Fruit fly (Drosophila melanogaster) whole organism, embryonic: ENCODE results near the gene CG33090.

Source experiments
- B-H2 ChIP-seq: fragments of 200-800 bp; sonication (Bioruptor generic); optimal IDR thresholded peaks from 2 replicates; lab custom pipeline; 2018; ENCODE audit warnings: missing biosample characterization, mild to moderate bottlenecking, missing genetic modification characterization
- Bdp1 ChIP-seq: fragments of 200-800 bp; sonication (Bioruptor generic); optimal IDR thresholded peaks from 3 replicates; lab custom pipeline; 2016; ENCODE audit warnings: missing biosample characterization, missing genetic modification characterization
- CG10209 ChIP-seq: fragments of 200-800 bp; sonication (Bioruptor generic); optimal IDR thresholded peaks from 3 replicates; lab custom pipeline; 2017; ENCODE audit warnings: missing biosample characterization, mild to moderate bottlenecking, missing genetic modification characterization, missing genetic modification reagents
- CG10274 ChIP-seq: fragments of 200-800 bp; sonication (Bioruptor generic); optimal IDR thresholded peaks from 3 replicates; lab custom pipeline; 2017; ENCODE audit warnings: missing biosample characterization, mild to moderate bottlenecking, missing genetic modification characterization
- CG11247 ChIP-seq: fragments of 200-800 bp; sonication (Bioruptor generic); IDR thresholded peaks from 2 replicates; pipeline ENCODE4 v1.3.6; 2022; ENCODE audit warnings: missing biosample characterization, missing genetic modification characterization
- CG11398 ChIP-seq: fragments of 200-800 bp; sonication (Bioruptor generic); optimal IDR thresholded peaks from 2 replicates; lab custom pipeline; 2016; ENCODE audit warnings: missing biosample characterization, missing genetic modification characterization
- CG12071 ChIP-seq: fragments of 200-800 bp; sonication (Bioruptor generic); optimal IDR thresholded peaks from 3 replicates; lab custom pipeline; 2018; ENCODE audit warnings: missing biosample characterization, mild to moderate bottlenecking, missing genetic modification characterization
- CG12155 ChIP-seq: fragments of 200-800 bp; sonication (Bioruptor generic); optimal IDR thresholded peaks from 3 replicates; lab custom pipeline; 2016; ENCODE audit warnings: missing biosample characterization, missing genetic modification characterization
- CG13296 ChIP-seq: fragments of 200-800 bp; sonication (Bioruptor generic); optimal IDR thresholded peaks from 3 replicates; lab custom pipeline; 2018; ENCODE audit warnings: missing biosample characterization, mild to moderate bottlenecking, missing genetic modification characterization
- CG15269 ChIP-seq: fragments of 200-800 bp; sonication (Bioruptor generic); optimal IDR thresholded peaks from 2 replicates; lab custom pipeline; 2018; ENCODE audit warnings: missing biosample characterization, mild to moderate bottlenecking, missing genetic modification characterization, moderate library complexity
- CG1792 ChIP-seq: fragments of 200-800 bp; sonication (Bioruptor generic); optimal IDR thresholded peaks from 2 replicates; lab custom pipeline; 2016; ENCODE audit warnings: missing biosample characterization, missing genetic modification characterization
- CG2129 ChIP-seq: fragments of 200-800 bp; sonication (Bioruptor generic); IDR thresholded peaks from 2 replicates; pipeline ENCODE4 v1.3.6; 2022; ENCODE audit warnings: missing biosample characterization, missing genetic modification characterization; ENCODE audit not compliant: partially characterized antibody
- CG2202 ChIP-seq: fragments of 200-800 bp; sonication (Bioruptor generic); optimal IDR thresholded peaks from 2 replicates; lab custom pipeline; 2018; ENCODE audit warnings: missing biosample characterization, mild to moderate bottlenecking, missing genetic modification characterization
- CG2712 ChIP-seq: fragments of 200-800 bp; optimal IDR thresholded peaks from 3 replicates; lab custom pipeline; 2019; ENCODE audit warnings: missing biosample characterization, mild to moderate bottlenecking, missing genetic modification characterization, moderate library complexity
- CG32767 ChIP-seq: fragments of 200-800 bp; sonication (Bioruptor generic); IDR thresholded peaks from 2 replicates; pipeline ENCODE4 v1.3.6; 2022; ENCODE audit warnings: missing biosample characterization, missing genetic modification characterization
- CG3847 ChIP-seq: fragments of 200-800 bp; sonication (Bioruptor generic); IDR thresholded peaks from 2 replicates; pipeline ENCODE4 v1.3.6; 2022; ENCODE audit warnings: missing biosample characterization, missing genetic modification characterization
- CG8924 ChIP-seq: fragments of 200-800 bp; optimal IDR thresholded peaks from 3 replicates; lab custom pipeline; 2019; ENCODE audit warnings: missing biosample characterization, mild to moderate bottlenecking, missing genetic modification characterization, moderate library complexity
- CkIIα-i1 ChIP-seq: fragments of 200-800 bp; sonication (Bioruptor generic); IDR thresholded peaks from 2 replicates; pipeline ENCODE4 v1.3.6; 2022; ENCODE audit warnings: missing biosample characterization, missing genetic modification characterization
- D ChIP-seq, 2 experiments: fragments of 200-800 bp in 1 of 2; fragments of >200 bp in 1 of 2; sonication (Bioruptor generic) in 1 of 2; optimal IDR thresholded peaks; 2 replicates in 1 of 2; 3 replicates in 1 of 2; lab custom pipeline; 2017; ENCODE audit warnings: mild to moderate bottlenecking in 1 of 2, missing biosample characterization in 1 of 2, missing genetic modification characterization in 1 of 2, missing genetic modification reagents in 1 of 2
- Dfd ChIP-seq, 2 experiments: fragments of >200 bp; optimal IDR thresholded peaks; 2 replicates each; lab custom pipeline; 2017; ENCODE audit warnings: missing biosample characterization in 2 of 2, missing genetic modification characterization in 2 of 2
- Dip3 ChIP-seq: fragments of 200-800 bp; sonication (Bioruptor generic); optimal IDR thresholded peaks from 3 replicates; lab custom pipeline; 2016; ENCODE audit warnings: missing biosample characterization, missing genetic modification characterization
- Doc2 ChIP-seq: fragments of 200-800 bp; sonication (Bioruptor generic); IDR thresholded peaks from 2 replicates; pipeline ENCODE4 v1.3.6; 2022; ENCODE audit warnings: missing biosample characterization, missing genetic modification characterization
- Dp ChIP-seq: fragments of 200-800 bp; sonication (Bioruptor generic); optimal IDR thresholded peaks from 2 replicates; lab custom pipeline; 2018; ENCODE audit warnings: missing biosample characterization, mild to moderate bottlenecking, missing genetic modification characterization, moderate library complexity
- E2f2 ChIP-seq: fragments of 200-800 bp; sonication (Bioruptor generic); IDR thresholded peaks from 2 replicates; pipeline ENCODE4 v1.3.6; 2022; ENCODE audit warnings: missing biosample characterization, missing genetic modification characterization
- H2.0 ChIP-seq: fragments of 200-800 bp; sonication (Bioruptor generic); IDR thresholded peaks from 2 replicates; pipeline ENCODE4 v1.3.6; 2022; ENCODE audit warnings: missing biosample characterization, missing genetic modification characterization
- HHEX ChIP-seq: fragments of 200-800 bp; sonication (Bioruptor generic); optimal IDR thresholded peaks from 3 replicates; lab custom pipeline; 2017; ENCODE audit warnings: missing biosample characterization, mild to moderate bottlenecking, missing genetic modification characterization, missing genetic modification reagents
- HLHmδ ChIP-seq: fragments of 200-800 bp; sonication (Bioruptor generic); optimal IDR thresholded peaks from 2 replicates; lab custom pipeline; 2018; ENCODE audit warnings: missing biosample characterization, mild to moderate bottlenecking, missing genetic modification characterization, moderate library complexity
- Hey ChIP-seq: fragments of 200-800 bp; sonication (Bioruptor generic); optimal IDR thresholded peaks from 3 replicates; lab custom pipeline; 2018; ENCODE audit warnings: missing biosample characterization, mild to moderate bottlenecking, missing genetic modification characterization
- Hr3 ChIP-seq: fragments of 200-800 bp; sonication (Bioruptor generic); optimal IDR thresholded peaks from 3 replicates; lab custom pipeline; 2016; ENCODE audit warnings: missing biosample characterization, missing genetic modification characterization
- Lim3 ChIP-seq: fragments of 200-800 bp; sonication (Bioruptor generic); IDR thresholded peaks from 2 replicates; pipeline ENCODE4 v1.3.6; 2022; ENCODE audit warnings: missing biosample characterization, missing genetic modification characterization
- Oli ChIP-seq: fragments of 200-800 bp; sonication (Bioruptor generic); optimal IDR thresholded peaks from 2 replicates; lab custom pipeline; 2018; ENCODE audit warnings: missing biosample characterization, mild to moderate bottlenecking, missing genetic modification characterization, moderate library complexity
- Sox102F ChIP-seq: fragments of 200-800 bp; sonication (Bioruptor generic); optimal IDR thresholded peaks from 2 replicates; lab custom pipeline; 2018; ENCODE audit warnings: missing biosample characterization, mild to moderate bottlenecking, missing genetic modification characterization, moderate library complexity
- Spps ChIP-seq: fragments of 200-800 bp; sonication (Bioruptor generic); optimal IDR thresholded peaks from 2 replicates; lab custom pipeline; 2018; ENCODE audit warnings: missing biosample characterization, mild to moderate bottlenecking, missing genetic modification characterization
- Taf1 ChIP-seq: fragments of 200-800 bp; sonication (Bioruptor generic); IDR thresholded peaks from 2 replicates; pipeline ENCODE4 v1.3.6; 2022; ENCODE audit warnings: missing biosample characterization, missing genetic modification characterization
- ap ChIP-seq: fragments of 200-800 bp; sonication (Bioruptor generic); IDR thresholded peaks from 2 replicates; pipeline ENCODE4 v1.3.6; 2022; ENCODE audit warnings: missing biosample characterization, missing genetic modification characterization
- az2 ChIP-seq: fragments of 200-800 bp; sonication (Bioruptor generic); optimal IDR thresholded peaks from 3 replicates; lab custom pipeline; 2016; ENCODE audit warnings: missing biosample characterization, missing genetic modification characterization
- cwo ChIP-seq: fragments of 200-800 bp; sonication (Bioruptor generic); optimal IDR thresholded peaks from 3 replicates; lab custom pipeline; 2017; ENCODE audit warnings: missing biosample characterization, missing genetic modification characterization, mild to moderate bottlenecking, moderate library complexity, missing genetic modification reagents
- dati ChIP-seq: fragments of 200-800 bp; sonication (Bioruptor generic); IDR thresholded peaks from 2 replicates; pipeline ENCODE4 v1.3.6; 2022; ENCODE audit warnings: missing biosample characterization, missing genetic modification characterization
- dimm ChIP-seq: fragments of 200-800 bp; sonication (Bioruptor generic); IDR thresholded peaks from 2 replicates; pipeline ENCODE4 v1.3.6; 2022; ENCODE audit warnings: missing biosample characterization, missing genetic modification characterization
- ems ChIP-seq: fragments of 200-800 bp; sonication (Bioruptor generic); optimal IDR thresholded peaks from 3 replicates; lab custom pipeline; 2016; ENCODE audit warnings: missing biosample characterization, missing genetic modification characterization
- gt ChIP-seq: fragments of 200-800 bp; sonication (Bioruptor generic); IDR thresholded peaks from 2 replicates; pipeline ENCODE4 v1.3.6; 2022; ENCODE audit warnings: missing biosample characterization, missing genetic modification characterization
- hbn ChIP-seq: fragments of 200-800 bp; sonication (Bioruptor generic); IDR thresholded peaks from 2 replicates; pipeline ENCODE4 v1.3.6; 2022; ENCODE audit warnings: missing biosample characterization, missing genetic modification characterization; ENCODE audit not compliant: partially characterized antibody
- jigr1 ChIP-seq: fragments of 200-800 bp; sonication (Bioruptor generic); IDR thresholded peaks from 3 replicates; pipeline ENCODE4 v1.3.6; 2022; ENCODE audit warnings: missing biosample characterization, missing genetic modification characterization
- jing ChIP-seq: fragments of 200-800 bp; sonication (Bioruptor generic); optimal IDR thresholded peaks from 2 replicates; lab custom pipeline; 2018; ENCODE audit warnings: missing biosample characterization, mild to moderate bottlenecking, missing genetic modification characterization
- oc ChIP-seq: fragments of 200-800 bp; sonication (Bioruptor generic); optimal IDR thresholded peaks from 2 replicates; lab custom pipeline; 2018; ENCODE audit warnings: missing biosample characterization, mild to moderate bottlenecking, missing genetic modification characterization, moderate library complexity
- slp2 ChIP-seq: fragments of 200-800 bp; sonication (Bioruptor generic); optimal IDR thresholded peaks from 2 replicates; lab custom pipeline; 2016; ENCODE audit warnings: missing biosample characterization, missing genetic modification characterization
- stc ChIP-seq: fragments of 200-800 bp; sonication (Bioruptor generic); IDR thresholded peaks from 2 replicates; pipeline ENCODE4 v1.3.6; 2022; ENCODE audit warnings: missing biosample characterization, missing genetic modification characterization
- tap ChIP-seq: fragments of 200-800 bp; optimal IDR thresholded peaks from 3 replicates; lab custom pipeline; 2019; ENCODE audit warnings: missing biosample characterization, mild to moderate bottlenecking, missing genetic modification characterization, moderate library complexity
- zfh2 ChIP-seq: fragments of 200-800 bp; sonication (Bioruptor generic); optimal IDR thresholded peaks from 2 replicates; lab custom pipeline; 2016; ENCODE audit warnings: missing biosample characterization, missing genetic modification characterization

CG33090 gene

dm6 chr2L:14376484-14377254, 42.7 kb downstream of the CG33090 start:
- TF ChIP-seq Dfd (GFP tag; optimal IDR thresholded peaks at IDR 0.05; lab: Kevin White, UChicago): no peak
- no peak; the same call in 1 of the 2 replicates for TF ChIP-seq Taf1 (GFP tag; lab: Robert Waterston, UW)
- TF ChIP-seq CG10209 (GFP tag; lab: Kevin White, UChicago): peak; percentile 45
- TF ChIP-seq CG1792 (GFP tag; lab: Kevin White, UChicago): no peak
- TF ChIP-seq Dip3 (GFP tag; lab: Kevin White, UChicago): peak; percentile 15
- no peak for TF ChIP-seq CG12155 (GFP tag; lab: Kevin White, UChicago)
- TF ChIP-seq CG15269 (tag; lab: Kevin White, UChicago): peak; percentile 20
- TF ChIP-seq H2.0: 0 out of 2 replicates have a peak, but pooled peaks have one; percentile 29
- TF ChIP-seq CG11398 (GFP tag; lab: Kevin White, UChicago): no peak
- no peak for TF ChIP-seq CG32767 (GFP tag; lab: Robert Waterston, UW)
- TF ChIP-seq Doc2 (GFP tag; lab: Robert Waterston, UW): no peak
- no peak for TF ChIP-seq stc (GFP tag; lab: Robert Waterston, UW)
- TF ChIP-seq Sox102F (GFP tag; lab: Kevin White, UChicago): peak; percentile 27
- TF ChIP-seq CG13296 (GFP tag; lab: Kevin White, UChicago): no peak
- no peak for TF ChIP-seq CkIIα-i1 (GFP tag; lab: Robert Waterston, UW)
- TF ChIP-seq Hey (tag; lab: Kevin White, UChicago): no peak
- 0 out of 3 replicates have a peak, but pooled peaks have one; percentile 21 for TF ChIP-seq jigr1 (GFP tag; lab: Robert Waterston, UW)
- TF ChIP-seq CG2712 (tag; lab: Kevin White, UChicago): peak; percentile 55
- no peak for TF ChIP-seq tap (tag; lab: Kevin White, UChicago)
- TF ChIP-seq dimm: no peak
- no peak for TF ChIP-seq D (optimal IDR thresholded peaks at IDR 0.05; lab: Kevin White, UChicago)
- peak; percentile 15 for TF ChIP-seq D (GFP tag; optimal IDR thresholded peaks at IDR 0.05; lab: Kevin White, UChicago)
- TF ChIP-seq zfh2 (GFP tag; lab: Kevin White, UChicago): peak; percentile 34
- TF ChIP-seq Oli: peak; percentile 44
- TF ChIP-seq Dp (GFP tag; lab: Kevin White, UChicago): no peak
- TF ChIP-seq hbn (GFP tag; lab: Robert Waterston, UW): no peak
- peak; percentile 40 for TF ChIP-seq CG10274 (GFP tag; lab: Kevin White, UChicago)
- TF ChIP-seq cwo (GFP tag; lab: Kevin White, UChicago): no peak
- no peak for TF ChIP-seq CG11247 (GFP tag; lab: Robert Waterston, UW)
- no peak for TF ChIP-seq E2f2 (GFP tag; lab: Robert Waterston, UW)
- TF ChIP-seq Lim3 (GFP tag; lab: Robert Waterston, UW): no peak
- TF ChIP-seq gt: peak; percentile 18; the same call in 1 of the 2 replicates
- no peak for TF ChIP-seq oc (tag; lab: Kevin White, UChicago)
- no peak for TF ChIP-seq Spps (tag; lab: Kevin White, UChicago)
- no peak for TF ChIP-seq CG2202
- TF ChIP-seq ems (GFP tag; lab: Kevin White, UChicago): peak; percentile 18
- peak; percentile 50 for TF ChIP-seq CG8924 (tag; lab: Kevin White, UChicago)
- no peak for TF ChIP-seq CG2129
- TF ChIP-seq dati (GFP tag; lab: Robert Waterston, UW): no peak
- TF ChIP-seq slp2 (GFP tag; lab: Kevin White, UChicago): no peak
- no peak for TF ChIP-seq B-H2 (GFP tag; lab: Kevin White, UChicago)
- TF ChIP-seq HLHmδ (GFP tag; lab: Kevin White, UChicago): no peak
- TF ChIP-seq HHEX (GFP tag; lab: Kevin White, UChicago): peak; percentile 36
- TF ChIP-seq CG12071 (GFP tag; lab: Kevin White, UChicago): no peak
- peak; percentile 40 for TF ChIP-seq az2 (GFP tag; lab: Kevin White, UChicago)
- TF ChIP-seq CG3847 (GFP tag; lab: Robert Waterston, UW): peak; percentile 42; the same call in 1 of the 2 replicates
- no peak for TF ChIP-seq Hr3
- no peak for TF ChIP-seq ap (GFP tag; lab: Robert Waterston, UW)
- no peak for TF ChIP-seq Bdp1 (GFP tag; lab: Kevin White, UChicago)
- TF ChIP-seq jing (GFP tag; lab: Kevin White, UChicago): no peak
